Comparison of ENCODE assay signal across 6 worm cellular contexts in genomic region chrIII:8749487-8749886, ce11.
TF ChIP-seq lines count a peak whose summit lies in the region.

TSS of gene sma-2 (plus strand) at chrIII:8749680.

TF ChIP-seq in whole organism, L1 larva, 84 proteins besides CTCF, POLR2A, EP300 and RAD21 (continued from another document and continues in another):
- TF ChIP-seq lsy-2 (tag; optimal IDR thresholded peaks at IDR 0.05; lab: Kevin White, UChicago) (peak; percentile 18 to 73), ztf-11 (tag; optimal IDR thresholded peaks at IDR 0.05; lab: Kevin White, UChicago) (peak in 1 of 2 experiments; percentile 22), efl-1 (optimal IDR thresholded peaks at IDR 0.05; lab: Kevin White, UChicago) (peak; percentile 54 to 55), efl-1 (GFP tag; optimal IDR thresholded peaks at IDR 0.05 in 1 of 2; lab: Kevin White, UChicago) (peak in 1 of 2 experiments; percentile 94), tbx-2 (tag; optimal IDR thresholded peaks at IDR 0.05; lab: Kevin White, UChicago) (peak; percentile 81), nhr-77 (tag; optimal IDR thresholded peaks at IDR 0.05; lab: Kevin White, UChicago) (peak; percentile 53), jun-1 (tag; optimal IDR thresholded peaks at IDR 0.05; lab: Kevin White, UChicago) (peak; percentile 34), grh-1 (GFP tag; IDR thresholded peaks at IDR 0.05; lab: Robert Waterston, UW) (0 out of 2 replicates have a peak, but pooled peaks have one; percentile 32), sptf-1 (tag; optimal IDR thresholded peaks at IDR 0.05; lab: Kevin White, UChicago) (no peak), ztf-4 (tag; optimal IDR thresholded peaks at IDR 0.05; lab: Kevin White, UChicago) (peak; percentile 14), lin-14 (GFP tag; optimal IDR thresholded peaks at IDR 0.05; lab: Kevin White, UChicago) (peak; percentile 81), nhr-85 (tag; lab: Kevin White, UChicago) (peak; percentile 80), elt-3 (tag; optimal IDR thresholded peaks at IDR 0.05; lab: Kevin White, UChicago) (peak in 2 of 6 experiments; percentile 9 to 48), ets-5 (GFP tag; IDR thresholded peaks at IDR 0.05; lab: Robert Waterston, UW) (no peak), nhr-20 (tag; optimal IDR thresholded peaks at IDR 0.05; lab: Kevin White, UChicago) (peak; percentile 85), mdl-1 (tag; optimal IDR thresholded peaks at IDR 0.05; lab: Kevin White, UChicago) (peak in 1 of 2 experiments; percentile 36), nhr-47 (tag; optimal IDR thresholded peaks at IDR 0.05; lab: Kevin White, UChicago) (peak; percentile 45), ceh-82 (tag; optimal IDR thresholded peaks at IDR 0.05; lab: Kevin White, UChicago) (peak in 1 of 3 experiments; percentile 43), xbp-1 (tag; optimal IDR thresholded peaks at IDR 0.05; lab: Kevin White, UChicago) (peak; percentile 32), snu-23 (GFP tag; optimal IDR thresholded peaks at IDR 0.05; lab: Kevin White, UChicago) (peak; percentile 67), lir-3 (tag; optimal IDR thresholded peaks at IDR 0.05; lab: Kevin White, UChicago; ENCODE audit: poor library complexity) (peak; percentile 21)

TF ChIP-seq in whole organism, L2 larva, 48 proteins besides CTCF, POLR2A, EP300 and RAD21 (continued from another document and continues in another):
- TF ChIP-seq lin-11 (tag; optimal IDR thresholded peaks at IDR 0.05; lab: Kevin White, UChicago) = no peak
- TF ChIP-seq sma-9 (GFP tag; optimal IDR thresholded peaks at IDR 0.05; lab: Kevin White, UChicago) = peak; percentile 91
- no peak for TF ChIP-seq sma-9 (tag; optimal IDR thresholded peaks at IDR 0.05; lab: Kevin White, UChicago)
- peak in 1 of 2 experiments; percentile 16 for TF ChIP-seq mdl-1 (tag; optimal IDR thresholded peaks at IDR 0.05; lab: Kevin White, UChicago)
- no peak for TF ChIP-seq nhr-10 (tag; optimal IDR thresholded peaks at IDR 0.05; lab: Kevin White, UChicago)
- peak in 1 of 2 experiments; percentile 45 for TF ChIP-seq lsy-2 (tag; optimal IDR thresholded peaks at IDR 0.05; lab: Kevin White, UChicago)
- no peak for TF ChIP-seq dmd-4 (tag; optimal IDR thresholded peaks at IDR 0.05; lab: Kevin White, UChicago)
- TF ChIP-seq elt-3 (tag; optimal IDR thresholded peaks at IDR 0.05; lab: Kevin White, UChicago) = no peak
- peak; percentile 68 for TF ChIP-seq nhr-129 (tag; optimal IDR thresholded peaks at IDR 0.05; lab: Kevin White, UChicago)
- no peak for TF ChIP-seq alr-1 (tag; optimal IDR thresholded peaks at IDR 0.05; lab: Kevin White, UChicago)
- peak; percentile 98 for TF ChIP-seq fos-1 (tag; optimal IDR thresholded peaks at IDR 0.05; lab: Kevin White, UChicago)
- TF ChIP-seq nhr-12 (tag; optimal IDR thresholded peaks at IDR 0.05; lab: Kevin White, UChicago) = no peak
- no peak for TF ChIP-seq snpc-4 (tag; optimal IDR thresholded peaks at IDR 0.05; lab: Kevin White, UChicago)
- no peak for TF ChIP-seq skn-1 (tag; optimal IDR thresholded peaks at IDR 0.05; lab: Kevin White, UChicago)
- TF ChIP-seq F13H6.1 (tag; optimal IDR thresholded peaks at IDR 0.05; lab: Kevin White, UChicago) = peak; percentile 88
- no peak for TF ChIP-seq peb-1 (tag; optimal IDR thresholded peaks at IDR 0.05; lab: Kevin White, UChicago)
- TF ChIP-seq unc-62 (GFP tag; optimal IDR thresholded peaks at IDR 0.05; lab: Kevin White, UChicago) = no peak
- no peak for TF ChIP-seq ztf-11 (tag; optimal IDR thresholded peaks at IDR 0.05; lab: Kevin White, UChicago)
- peak; percentile 85 for TF ChIP-seq crh-2 (tag; optimal IDR thresholded peaks at IDR 0.05; lab: Kevin White, UChicago)
- TF ChIP-seq nhr-237 (tag; optimal IDR thresholded peaks at IDR 0.05; lab: Kevin White, UChicago) = no peak
- no peak for TF ChIP-seq blmp-1 (tag; optimal IDR thresholded peaks at IDR 0.05; lab: Kevin White, UChicago; ENCODE audit: insufficient read depth)
- no peak for TF ChIP-seq lin-13 (GFP tag; optimal IDR thresholded peaks at IDR 0.05; lab: Kevin White, UChicago)
- TF ChIP-seq sem-4 (tag; optimal IDR thresholded peaks at IDR 0.05; lab: Kevin White, UChicago) = no peak

TF ChIP-seq in whole organism, L3 larva, 47 proteins besides CTCF, POLR2A, EP300 and RAD21 (continued from another document):
- TF ChIP-seq nfya-1 (tag; optimal IDR thresholded peaks at IDR 0.05; lab: Kevin White, UChicago; ENCODE audit: insufficient read depth) (peak; percentile 22), elt-2 (tag; optimal IDR thresholded peaks at IDR 0.05; lab: Kevin White, UChicago) (peak; percentile 95), snpc-4 (tag; optimal IDR thresholded peaks at IDR 0.05; lab: Kevin White, UChicago) (no peak), pqm-1 (tag; optimal IDR thresholded peaks at IDR 0.05; lab: Kevin White, UChicago) (peak; percentile 94), fkh-10 (GFP tag; optimal IDR thresholded peaks at IDR 0.05; lab: Kevin White, UChicago) (no peak), nhr-23 (tag; optimal IDR thresholded peaks at IDR 0.05; lab: Kevin White, UChicago) (peak; percentile 64), nhr-43 (tag; optimal IDR thresholded peaks at IDR 0.05; lab: Kevin White, UChicago; ENCODE audit: poor library complexity, severe bottlenecking) (peak; percentile 41), lsy-12 (tag; optimal IDR thresholded peaks at IDR 0.05; lab: Kevin White, UChicago) (peak; percentile 53), lin-15B (tag; optimal IDR thresholded peaks at IDR 0.05; lab: Kevin White, UChicago) (peak; percentile 18)
TF ChIP-seq in whole organism, L3 larva: peak in this region for 13.

TF ChIP-seq in whole organism, L4 larva, 104 proteins besides CTCF, POLR2A, EP300 and RAD21 (continued from another document and continues in another):
- TF ChIP-seq zip-11 (GFP tag; IDR thresholded peaks at IDR 0.05; lab: Robert Waterston, UW) = no peak
- TF ChIP-seq F49E8.2 (tag; optimal IDR thresholded peaks at IDR 0.05; lab: Kevin White, UChicago; ENCODE audit: borderline replicate concordance) = no peak
- peak; percentile 25 for TF ChIP-seq cey-2 (tag; optimal IDR thresholded peaks at IDR 0.05; lab: Kevin White, UChicago; ENCODE audit: borderline replicate concordance, insufficient read depth)
- TF ChIP-seq nhr-77 (tag; optimal IDR thresholded peaks at IDR 0.05; lab: Kevin White, UChicago) = peak; percentile 79
- TF ChIP-seq nhr-42 (GFP tag; IDR thresholded peaks at IDR 0.05; lab: Robert Waterston, UW) = no peak
- no peak for TF ChIP-seq ZK337.2 (GFP tag; IDR thresholded peaks at IDR 0.05; lab: Robert Waterston, UW)
- TF ChIP-seq rbr-2 (tag; optimal IDR thresholded peaks at IDR 0.05; lab: Kevin White, UChicago) = peak; percentile 47
- no peak for TF ChIP-seq D1046.2 (GFP tag; IDR thresholded peaks at IDR 0.05; lab: Robert Waterston, UW)
- TF ChIP-seq lin-39 (tag; optimal IDR thresholded peaks at IDR 0.05; lab: Kevin White, UChicago) = no peak
- TF ChIP-seq dmd-9 (GFP tag; IDR thresholded peaks at IDR 0.05; lab: Robert Waterston, UW) = no peak
- TF ChIP-seq snpc-4 (tag; optimal IDR thresholded peaks at IDR 0.05; lab: Kevin White, UChicago) = no peak
- TF ChIP-seq hif-1 (tag; optimal IDR thresholded peaks at IDR 0.05; lab: Kevin White, UChicago) = peak in 1 of 2 experiments; percentile 50
- no peak for TF ChIP-seq egl-43 (GFP tag; IDR thresholded peaks at IDR 0.05; lab: Robert Waterston, UW)
- peak; percentile 59 for TF ChIP-seq hmg-1.1 (GFP tag; IDR thresholded peaks at IDR 0.05; lab: Robert Waterston, UW)
- TF ChIP-seq set-16 (GFP tag; IDR thresholded peaks at IDR 0.05; lab: Robert Waterston, UW) = no peak
- no peak for TF ChIP-seq zfp-2 (tag; optimal IDR thresholded peaks at IDR 0.05; lab: Kevin White, UChicago)
- TF ChIP-seq attf-4 (tag; optimal IDR thresholded peaks at IDR 0.05; lab: Kevin White, UChicago) = no peak
- TF ChIP-seq aly-2 (tag; optimal IDR thresholded peaks at IDR 0.05; lab: Kevin White, UChicago) = no peak
- peak; percentile 98 for TF ChIP-seq dve-1 (tag; optimal IDR thresholded peaks at IDR 0.05; lab: Kevin White, UChicago; ENCODE audit: insufficient read depth)
- peak; percentile 20; the same call in 1 of the 2 replicates for TF ChIP-seq pha-4 (GFP tag; IDR thresholded peaks at IDR 0.05; lab: Robert Waterston, UW)
- TF ChIP-seq pha-4 (tag; optimal IDR thresholded peaks at IDR 0.05; lab: Kevin White, UChicago) = no peak
- TF ChIP-seq ceh-82 (tag; optimal IDR thresholded peaks at IDR 0.05; lab: Kevin White, UChicago) = no peak
- peak; percentile 66 for TF ChIP-seq tra-1 (GFP tag; IDR thresholded peaks at IDR 0.05; lab: Robert Waterston, UW)
- TF ChIP-seq lim-7 (GFP tag; IDR thresholded peaks at IDR 0.05; lab: Robert Waterston, UW) = no peak
- no peak for TF ChIP-seq ceh-32 (tag; optimal IDR thresholded peaks at IDR 0.05; lab: Kevin White, UChicago; ENCODE audit: poor library complexity)
- TF ChIP-seq saeg-2 (GFP tag; IDR thresholded peaks at IDR 0.05; lab: Robert Waterston, UW) = no peak
- no peak for TF ChIP-seq Y5F2A.4 (GFP tag; optimal IDR thresholded peaks at IDR 0.05; lab: Kevin White, UChicago)
- peak; percentile 80 for TF ChIP-seq lin-1 (GFP tag; IDR thresholded peaks at IDR 0.05; lab: Robert Waterston, UW)

TF ChIP-seq in whole organism, late embryonic, 69 proteins besides CTCF, POLR2A, EP300 and RAD21 (continued from another document):
- TF ChIP-seq F13H6.1 (tag; optimal IDR thresholded peaks at IDR 0.05; lab: Kevin White, UChicago) (peak; percentile 26), ceh-19 (GFP tag; optimal IDR thresholded peaks at IDR 0.05; lab: Kevin White, UChicago) (no peak), ceh-2 (tag; optimal IDR thresholded peaks at IDR 0.05; lab: Kevin White, UChicago) (no peak)

TF ChIP-seq in whole organism, young adult, 124 proteins besides CTCF, POLR2A, EP300 and RAD21 (continued from another document):
- TF ChIP-seq attf-5 (GFP tag; optimal IDR thresholded peaks at IDR 0.05; lab: Kevin White, UChicago) = peak; percentile 68
- no peak for TF ChIP-seq Y95B8A.8 (GFP tag; IDR thresholded peaks at IDR 0.05; lab: Robert Waterston, UW)
- peak; percentile 24 to 30 for TF ChIP-seq let-607 (tag; optimal IDR thresholded peaks at IDR 0.05; lab: Kevin White, UChicago)
- peak; percentile 54 for TF ChIP-seq chd-7 (tag; optimal IDR thresholded peaks at IDR 0.05; lab: Kevin White, UChicago)
- no peak for TF ChIP-seq ceh-100 (GFP tag; IDR thresholded peaks at IDR 0.05; lab: Robert Waterston, UW)
